Worm (Caenorhabditis elegans) whole organism, L3 larva: ENCODE results near the gene fbxa-78.

Source experiments
- elt-2 ChIP-seq: sonication (generic microtip); optimal IDR thresholded peaks from 2 replicates; lab custom pipeline; 2016; ENCODE audit warnings: missing genetic modification reagents, mild to moderate bottlenecking, missing genetic modification characterization, missing compliant biosample characterization
- nhr-12 ChIP-seq: fragments of 150-350 bp; optimal IDR thresholded peaks from 2 replicates; lab custom pipeline; 2014; ENCODE audit warnings: missing biosample characterization, missing genetic modification characterization
- skn-1 ChIP-seq: fragments of 150-350 bp; optimal IDR thresholded peaks from 2 replicates; lab custom pipeline; 2014; ENCODE audit warnings: missing biosample characterization, missing genetic modification characterization
- zag-1 ChIP-seq: fragments of 150-350 bp; optimal IDR thresholded peaks from 2 replicates; lab custom pipeline; 2014; ENCODE audit warnings: missing biosample characterization, missing genetic modification characterization
- ztf-11 ChIP-seq: fragments of 150-350 bp; optimal IDR thresholded peaks from 2 replicates; lab custom pipeline; 2014; ENCODE audit warnings: missing biosample characterization, missing genetic modification characterization

DNA sequence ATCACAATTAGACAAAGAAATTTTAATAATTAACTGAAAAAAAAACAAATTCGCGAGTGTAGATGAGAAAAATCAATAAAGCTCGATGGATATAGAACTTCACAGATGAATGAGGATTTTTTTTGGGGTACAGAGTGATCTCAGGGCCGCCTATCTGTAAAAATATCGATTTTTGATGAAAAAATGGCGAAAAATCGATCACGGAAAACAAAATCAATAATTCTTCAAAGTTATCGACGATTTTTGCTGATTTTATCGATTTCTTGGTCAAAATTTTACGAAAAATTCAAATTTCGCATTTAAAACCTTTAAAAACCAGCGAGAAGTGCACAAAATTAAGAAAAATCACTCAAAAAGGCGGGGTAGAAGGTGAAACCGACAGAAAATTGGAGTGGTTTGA lies 42.2 kb downstream of the fbxa-78 start:
- TF ChIP-seq ztf-11 (tag; lab: Kevin White, UChicago) (no peak), elt-2 (tag; lab: Kevin White, UChicago) (no peak), nhr-12 (no peak), skn-1 (tag; lab: Kevin White, UChicago) (no peak), zag-1 (tag; lab: Kevin White, UChicago) (no peak)
